Worm (Caenorhabditis elegans): ENCODE results near the gene srw-120.
"Not testable (repeated sequence)": the region's sequence is repeated elsewhere in the genome, so short reads cannot be mapped to it uniquely, and the experiment has no call there.

The srw-120 gene

DNA sequence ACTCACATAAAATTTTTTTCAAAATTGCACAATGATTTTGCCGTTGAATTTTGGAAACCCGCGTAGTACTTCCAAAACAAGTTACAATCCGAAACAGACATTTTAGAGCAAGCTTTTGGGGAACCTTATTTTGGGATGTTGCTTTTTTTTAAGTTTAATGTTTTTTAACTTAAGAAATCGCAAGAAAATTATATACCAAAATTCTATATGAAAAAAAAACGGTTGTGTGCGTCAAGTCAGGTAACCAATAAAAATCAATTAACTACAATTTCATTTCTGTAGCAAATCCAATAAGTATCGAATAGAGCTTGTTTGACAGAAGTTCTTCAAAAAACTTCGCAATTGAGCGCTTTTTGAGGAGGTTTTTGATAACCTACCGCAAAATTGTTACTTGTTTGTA is 12.7 kb downstream of the srw-120 start, which contains the start of gene srw-117:
Gene srw-117, minus strand, starts transcription at position 101 of the 400 bp plus-strand sequence.
- TF ChIP-seq ceh-6 (GFP tag; optimal IDR thresholded peaks at IDR 0.05) = no peak
- no peak for TF ChIP-seq tbx-7 (tag; optimal IDR thresholded peaks at IDR 0.05)
- no peak for TF ChIP-seq elt-4 (tag; optimal IDR thresholded peaks at IDR 0.05)
- TF ChIP-seq nhr-11 (tag; optimal IDR thresholded peaks at IDR 0.05) = no peak
- TF ChIP-seq ceh-19 (GFP tag; optimal IDR thresholded peaks at IDR 0.05) = no peak
- no peak for TF ChIP-seq gmeb-2 (tag; optimal IDR thresholded peaks at IDR 0.05)
- no peak for TF ChIP-seq ceh-14 (tag; optimal IDR thresholded peaks at IDR 0.05)
- TF ChIP-seq ceh-24 (tag; optimal IDR thresholded peaks at IDR 0.05) = no peak
- no peak for TF ChIP-seq ceh-30 (tag; optimal IDR thresholded peaks at IDR 0.05)
- no peak for TF ChIP-seq ceh-48 (tag; optimal IDR thresholded peaks at IDR 0.05)
- no peak for TF ChIP-seq unc-42 (tag; optimal IDR thresholded peaks at IDR 0.05)
- TF ChIP-seq ceh-2 (tag; optimal IDR thresholded peaks at IDR 0.05) = no peak
- TF ChIP-seq che-1 (tag; optimal IDR thresholded peaks at IDR 0.05) = no peak
- no peak for TF ChIP-seq sox-4 (tag; optimal IDR thresholded peaks at IDR 0.05)
- TF ChIP-seq sdc-2 (tag; optimal IDR thresholded peaks at IDR 0.05) = no peak

DNA sequence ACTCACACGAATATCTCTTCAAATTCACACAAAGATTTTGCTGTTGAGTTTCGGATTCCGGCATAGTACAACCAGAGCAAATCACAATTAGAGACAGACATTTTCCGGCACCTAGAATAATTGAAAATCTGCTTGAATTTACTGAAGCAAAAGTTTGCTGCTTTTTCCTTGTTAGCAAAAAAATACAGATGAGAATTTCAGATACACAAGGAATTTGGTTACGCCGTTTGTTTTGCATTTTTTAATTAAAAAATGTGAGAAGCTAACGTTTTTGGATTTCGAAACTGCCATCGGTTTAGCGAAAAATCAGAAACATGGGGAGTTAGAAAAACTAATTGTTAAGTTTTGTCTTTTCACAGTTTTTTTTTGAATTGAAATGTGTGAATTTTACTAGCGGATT is 16.0 kb downstream of the srw-120 start, which contains the start of gene srw-118:
Gene srw-118, minus strand, starts transcription at position 101 of the 400 bp plus-strand sequence.
- no peak for TF ChIP-seq pat-9 (tag; optimal IDR thresholded peaks at IDR 0.05)
- no peak for TF ChIP-seq ama-1 (optimal IDR thresholded peaks at IDR 0.05)
- no peak for TF ChIP-seq nfya-1 (tag; optimal IDR thresholded peaks at IDR 0.05)
- no peak for TF ChIP-seq sox-4 (tag; optimal IDR thresholded peaks at IDR 0.05)
- TF ChIP-seq elt-2 (tag; optimal IDR thresholded peaks at IDR 0.05) = no peak
- no peak for TF ChIP-seq hlh-30 (tag; optimal IDR thresholded peaks at IDR 0.05; ENCODE audit: insufficient read depth)
- no peak for TF ChIP-seq dve-1 (tag; optimal IDR thresholded peaks at IDR 0.05)
- no peak for TF ChIP-seq lim-6 (tag; optimal IDR thresholded peaks at IDR 0.05)
- TF ChIP-seq ceh-31 (tag; optimal IDR thresholded peaks at IDR 0.05) = no peak
- no peak for TF ChIP-seq ceh-6 (GFP tag; optimal IDR thresholded peaks at IDR 0.05)
- no peak for TF ChIP-seq unc-3 (GFP tag; conservative IDR thresholded peaks at IDR 0.05)
- TF ChIP-seq unc-3 (tag; optimal IDR thresholded peaks at IDR 0.05) = no peak
- TF ChIP-seq hlh-13 (GFP tag; optimal IDR thresholded peaks at IDR 0.05) = no peak
- TF ChIP-seq dmd-4 (tag; optimal IDR thresholded peaks at IDR 0.05; ENCODE audit: borderline replicate concordance) = no peak
- TF ChIP-seq unc-55 (GFP tag; optimal IDR thresholded peaks at IDR 0.05) = no peak

DNA sequence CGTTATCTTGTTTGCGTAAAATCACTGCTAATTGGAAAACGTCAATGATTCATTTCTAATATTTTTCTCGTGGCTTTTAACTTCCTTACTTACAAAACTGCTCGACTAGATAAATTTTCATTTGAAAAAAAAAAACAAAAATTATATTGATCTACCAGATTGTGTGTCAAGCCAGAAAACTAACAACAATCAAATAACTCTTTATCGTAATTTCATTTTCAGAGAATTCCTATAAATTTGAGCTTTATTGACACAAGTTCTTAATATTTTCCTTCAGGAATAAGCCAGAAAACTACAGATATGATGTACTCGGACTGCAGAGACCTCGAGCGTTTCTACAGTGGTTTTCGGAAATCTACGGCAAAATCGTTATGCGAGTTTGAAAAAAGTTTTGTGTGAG is 19.7 kb downstream of the srw-120 start, which contains the start of gene srw-124:
Gene srw-124, plus strand, starts transcription at position 301 of the 400 bp plus-strand sequence.
- TF ChIP-seq elt-4 (tag; optimal IDR thresholded peaks at IDR 0.05) (no peak), unc-3 (GFP tag; conservative IDR thresholded peaks at IDR 0.05) (no peak), unc-3 (tag; optimal IDR thresholded peaks at IDR 0.05) (no peak), hlh-13 (GFP tag; optimal IDR thresholded peaks at IDR 0.05) (no peak), sox-2 (GFP tag; IDR thresholded peaks at IDR 0.05) (no peak), ceh-18 (tag; optimal IDR thresholded peaks at IDR 0.05) (no peak), fkh-10 (GFP tag; optimal IDR thresholded peaks at IDR 0.05) (no peak), ztf-16 (tag; optimal IDR thresholded peaks at IDR 0.05) (no peak), pha-2 (tag; optimal IDR thresholded peaks at IDR 0.05) (no peak), lin-11 (tag; optimal IDR thresholded peaks at IDR 0.05) (no peak), nfya-1 (tag; optimal IDR thresholded peaks at IDR 0.05) (no peak)

DNA sequence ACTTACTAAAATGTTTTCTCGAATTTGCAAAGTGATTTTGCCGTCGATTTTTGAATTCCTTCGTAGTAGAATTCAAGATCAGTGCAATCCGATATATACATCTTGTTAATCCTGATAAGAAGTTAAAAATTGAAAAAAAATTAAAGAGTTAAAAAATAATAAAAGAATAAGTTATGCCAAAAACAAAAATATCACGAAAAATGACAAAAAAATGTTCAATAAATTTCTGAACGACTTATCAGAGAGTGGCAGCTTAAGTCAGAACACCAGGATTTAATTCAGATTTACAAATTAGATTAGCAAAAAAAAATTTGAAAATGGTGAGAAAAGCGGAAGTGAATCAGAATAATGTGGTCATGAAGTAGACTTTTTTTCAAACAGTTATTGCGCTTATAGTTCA is 20.7 kb downstream of the srw-120 start, which contains the start of gene srw-123:
Gene srw-123, minus strand, starts transcription at position 101 of the 400 bp plus-strand sequence.
- TF ChIP-seq sox-4, hlh-8, pha-2 (tag; optimal IDR thresholded peaks at IDR 0.05): not testable (repeated sequence)
